Fruit fly (Drosophila melanogaster): ENCODE results near the gene CG2059.

- TF ChIP-seq h (GFP tag; optimal IDR thresholded peaks at IDR 0.05), result peak; percentile 73
- TF ChIP-seq dmrt93B (GFP tag; optimal IDR thresholded peaks at IDR 0.05), result peak; percentile 81
- peak; percentile 22 for TF ChIP-seq Hr83 (GFP tag; optimal IDR thresholded peaks at IDR 0.05; ENCODE audit: poor library complexity, severe bottlenecking)
- TF ChIP-seq Hr78 (GFP tag; optimal IDR thresholded peaks at IDR 0.05), result no peak
These were observed 15.5 kb downstream of the CG2059 start for dm6 chrX:7301351-7302328.
